Worm (Caenorhabditis elegans): ENCODE measurements around the gene prde-1.

prde-1 gene

ce11 chrV:15566511-15567178 is 28.6 kb downstream of the prde-1 start (continued):
- TF ChIP-seq spr-1 (tag; optimal IDR thresholded peaks at IDR 0.05) (no peak), nhr-111 (GFP tag; optimal IDR thresholded peaks at IDR 0.05) (no peak), mep-1 (tag; optimal IDR thresholded peaks at IDR 0.05) (peak; percentile 90), lin-39 (tag; optimal IDR thresholded peaks at IDR 0.05) (no peak), snpc-1.2 (GFP tag; IDR thresholded peaks at IDR 0.05) (no peak), vab-7 (GFP tag; IDR thresholded peaks at IDR 0.05) (no peak), ceh-62 (tag; optimal IDR thresholded peaks at IDR 0.05) (no peak), snpc-4 (tag; optimal IDR thresholded peaks at IDR 0.05) (peak; percentile 13), duxl-1 (tag; optimal IDR thresholded peaks at IDR 0.05; ENCODE audit: poor library complexity) (peak; percentile 76), mdl-1 (tag; optimal IDR thresholded peaks at IDR 0.05) (peak; percentile 60 to 98), fkh-10 (GFP tag; optimal IDR thresholded peaks at IDR 0.05) (no peak), dve-1 (tag; optimal IDR thresholded peaks at IDR 0.05; ENCODE audit: insufficient read depth) (peak; percentile 86), spr-3 (GFP tag; optimal IDR thresholded peaks at IDR 0.05) (no peak), egl-27 (tag; optimal IDR thresholded peaks at IDR 0.05) (no peak), dmd-9 (GFP tag; IDR thresholded peaks at IDR 0.05) (no peak), F10B5.3 (tag; optimal IDR thresholded peaks at IDR 0.05) (no peak), egl-43 (GFP tag; IDR thresholded peaks at IDR 0.05) (no peak), ceh-32 (tag; optimal IDR thresholded peaks at IDR 0.05; ENCODE audit: poor library complexity) (no peak), tag-97 (GFP tag; IDR thresholded peaks at IDR 0.05) (no peak), madf-9 (GFP tag; conservative IDR thresholded peaks at IDR 0.05) (no peak)

DNA sequence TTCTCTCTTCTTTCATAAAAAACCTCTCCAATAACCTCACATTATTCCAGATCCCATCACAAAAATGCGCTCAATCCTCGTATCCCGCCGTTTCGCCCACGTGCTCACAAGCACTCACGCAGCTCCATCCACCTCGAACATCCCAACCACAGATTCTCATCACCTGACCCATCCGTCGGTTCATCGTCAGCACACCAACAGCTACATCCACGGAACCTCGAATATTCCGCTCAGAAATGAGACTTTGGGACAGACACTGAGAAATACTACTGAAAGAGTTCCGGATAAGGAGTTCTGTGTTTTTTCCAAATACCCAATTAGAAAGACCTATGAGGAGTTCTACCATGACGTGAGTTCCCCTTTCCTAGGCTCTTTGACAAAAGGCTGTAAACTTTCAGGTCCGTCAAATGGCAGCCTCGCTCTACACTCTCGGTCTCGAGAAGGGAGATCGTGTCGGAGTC is 29.3 kb downstream of the prde-1 start, which contains the start of gene acs-2:
TSS of gene acs-2 (plus strand) at position 51 of the 461 bp plus-strand sequence.
- TF ChIP-seq ama-1 (optimal IDR thresholded peaks at IDR 0.05) (peak; percentile 52), unc-62 (GFP tag; optimal IDR thresholded peaks at IDR 0.05 in 1 of 2) (peak in 1 of 2 experiments; percentile 32), unc-62 (tag; optimal IDR thresholded peaks at IDR 0.05) (no peak), mdl-1 (tag; optimal IDR thresholded peaks at IDR 0.05) (no peak)

DNA sequence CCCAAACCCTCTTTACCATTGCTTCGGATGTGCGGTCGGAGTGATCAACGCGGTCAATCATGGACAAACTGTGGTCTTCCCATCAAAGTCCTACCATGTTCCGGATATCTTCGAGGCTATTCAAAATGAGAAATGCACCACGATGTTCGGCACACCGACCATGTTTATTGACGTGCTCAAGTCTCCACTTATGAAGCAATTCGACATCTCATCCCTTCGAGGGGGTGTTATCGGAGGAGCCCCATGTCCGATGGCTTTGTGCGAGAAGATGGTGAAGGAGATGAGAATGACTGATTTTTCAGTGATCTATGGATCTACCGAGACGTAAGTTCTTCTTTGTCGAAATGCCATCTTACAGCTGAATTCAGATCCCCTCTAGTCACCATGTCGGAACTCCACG is 30.3 kb downstream of the prde-1 start:
- TF ChIP-seq dmd-9 (GFP tag; IDR thresholded peaks at IDR 0.05) (no peak), hmg-1.1 (GFP tag; IDR thresholded peaks at IDR 0.05) (no peak), madf-9 (GFP tag; conservative IDR thresholded peaks at IDR 0.05) (no peak), dve-1 (tag; optimal IDR thresholded peaks at IDR 0.05; ENCODE audit: insufficient read depth) (no peak), aly-2 (tag; optimal IDR thresholded peaks at IDR 0.05) (no peak), fkh-10 (GFP tag; optimal IDR thresholded peaks at IDR 0.05) (no peak), zfp-2 (tag; optimal IDR thresholded peaks at IDR 0.05) (no peak), egl-27 (tag; optimal IDR thresholded peaks at IDR 0.05) (no peak), tag-97 (GFP tag; IDR thresholded peaks at IDR 0.05) (no peak), nhr-10 (tag; optimal IDR thresholded peaks at IDR 0.05) (no peak), nhr-76 (tag; optimal IDR thresholded peaks at IDR 0.05) (no peak), nhr-28 (tag; optimal IDR thresholded peaks at IDR 0.05) (no peak)

DNA sequence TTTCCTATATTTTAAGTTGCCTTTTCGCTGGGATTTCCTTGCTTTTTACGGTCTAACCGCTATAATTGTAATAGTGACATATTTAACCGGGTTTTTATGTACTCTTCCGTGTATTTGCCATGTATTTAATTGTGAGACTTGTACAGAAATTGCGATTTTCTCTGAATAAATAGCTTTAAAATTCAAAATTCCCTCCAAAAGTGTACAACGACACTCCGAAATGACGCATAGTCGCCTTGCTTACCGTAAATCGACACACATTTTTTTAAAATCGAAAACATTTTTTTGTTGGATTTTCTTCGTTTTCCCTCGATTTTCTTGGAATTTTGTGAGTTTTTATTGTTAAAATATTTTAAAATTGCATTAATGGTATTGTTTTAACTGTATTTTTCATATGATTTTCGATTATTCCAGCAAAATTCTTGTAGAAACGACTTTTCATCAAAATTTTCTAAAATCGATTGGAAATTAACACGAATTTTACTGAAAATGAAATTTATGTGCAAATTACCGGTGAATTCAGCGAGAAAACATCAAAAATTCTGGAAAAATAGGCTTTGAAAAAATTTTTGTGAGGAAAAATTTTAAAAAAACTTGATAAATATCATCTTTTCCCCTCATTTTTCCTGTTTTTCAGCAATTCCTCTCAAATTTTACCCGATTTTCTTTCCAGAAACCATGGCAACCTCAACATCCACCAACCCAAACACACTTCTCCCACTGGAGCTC is 31.8 kb downstream of the prde-1 start, which contains the start of gene lsm-5:
TSS of gene lsm-5 (plus strand) at position 679 of the 729 bp plus-strand sequence.
- no peak for TF ChIP-seq unc-130 (GFP tag; optimal IDR thresholded peaks at IDR 0.05)
- peak; percentile 40 for TF ChIP-seq nhr-6 (tag; optimal IDR thresholded peaks at IDR 0.05)
- no peak for TF ChIP-seq tag-97 (GFP tag; IDR thresholded peaks at IDR 0.05)
- no peak for TF ChIP-seq ceh-32 (tag; optimal IDR thresholded peaks at IDR 0.05; ENCODE audit: poor library complexity)
- TF ChIP-seq F10B5.3 (tag; optimal IDR thresholded peaks at IDR 0.05) = no peak
- peak; percentile 70 for TF ChIP-seq mep-1 (tag; optimal IDR thresholded peaks at IDR 0.05)
- TF ChIP-seq lin-39 (tag; optimal IDR thresholded peaks at IDR 0.05) = no peak
- peak; percentile 46 for TF ChIP-seq hlh-30 (tag; optimal IDR thresholded peaks at IDR 0.05; ENCODE audit: insufficient read depth)
- TF ChIP-seq T20F7.1 (GFP tag; optimal IDR thresholded peaks at IDR 0.05) = peak; percentile 96
- TF ChIP-seq R02D3.7 (tag; optimal IDR thresholded peaks at IDR 0.05) = peak; percentile 80
- TF ChIP-seq lin-15B (tag; optimal IDR thresholded peaks at IDR 0.05) = no peak
- no peak for TF ChIP-seq tra-1 (GFP tag; IDR thresholded peaks at IDR 0.05)
- TF ChIP-seq lim-7 (GFP tag; IDR thresholded peaks at IDR 0.05) = no peak
- TF ChIP-seq Y48G9A.11 (GFP tag; IDR thresholded peaks at IDR 0.05) = peak; percentile 93
- peak; percentile 11 for TF ChIP-seq dve-1 (tag; optimal IDR thresholded peaks at IDR 0.05; ENCODE audit: insufficient read depth)
- TF ChIP-seq mxl-3 (GFP tag; optimal IDR thresholded peaks at IDR 0.05) = no peak
- no peak for TF ChIP-seq nhr-25 (tag; optimal IDR thresholded peaks at IDR 0.05; ENCODE audit: borderline replicate concordance, insufficient read depth)
- no peak for TF ChIP-seq skn-1 (tag; optimal IDR thresholded peaks at IDR 0.05)
- no peak for TF ChIP-seq set-16 (GFP tag; IDR thresholded peaks at IDR 0.05)
- no peak for TF ChIP-seq ceh-28 (tag; optimal IDR thresholded peaks at IDR 0.05)
